Fruit fly (Drosophila melanogaster): Measurements from ENCODE around the gene pip.

The pip gene

dm6 chr3L:19294235-19294612 lies 43.2 kb downstream of the pip start, which contains the start of gene fal (continued):
- no peak for TF ChIP-seq Awh (GFP tag; IDR thresholded peaks at IDR 0.05)
- no peak for TF ChIP-seq dati (GFP tag; IDR thresholded peaks at IDR 0.05)
- TF ChIP-seq zfh1 (GFP tag; IDR thresholded peaks at IDR 0.05), result no peak
- TF ChIP-seq al (GFP tag; IDR thresholded peaks at IDR 0.05), result no peak
- no peak for TF ChIP-seq CG6254 (GFP tag; optimal IDR thresholded peaks at IDR 0.05)
- TF ChIP-seq CG11695 (GFP tag; IDR thresholded peaks at IDR 0.05), result no peak
- TF ChIP-seq CG3065 (GFP tag; optimal IDR thresholded peaks at IDR 0.05), result no peak
- TF ChIP-seq crol (GFP tag; IDR thresholded peaks at IDR 0.05), result no peak
- no peak for TF ChIP-seq CG3163 (GFP tag; optimal IDR thresholded peaks at IDR 0.05)
- no peak for TF ChIP-seq Sox100B (GFP tag; optimal IDR thresholded peaks at IDR 0.05)
- TF ChIP-seq lmd (GFP tag; IDR thresholded peaks at IDR 0.05), result no peak; the same call in 1 of the 2 replicates
- TF ChIP-seq Hmx (GFP tag; optimal IDR thresholded peaks at IDR 0.05), result no peak
- TF ChIP-seq Rx (GFP tag; IDR thresholded peaks at IDR 0.05), result no peak
- TF ChIP-seq MBD-R2 (GFP tag; IDR thresholded peaks at IDR 0.05), result no peak
- TF ChIP-seq CG2120 (GFP tag; optimal IDR thresholded peaks at IDR 0.05), result no peak
- peak; percentile 39 for TF ChIP-seq CG33213 (GFP tag; optimal IDR thresholded peaks at IDR 0.05)
- no peak for TF ChIP-seq CG18011 (GFP tag; optimal IDR thresholded peaks at IDR 0.05)
- 0 out of 3 replicates have a peak, but pooled peaks have one; percentile 7 for TF ChIP-seq ase (GFP tag; IDR thresholded peaks at IDR 0.05)
- no peak for TF ChIP-seq esg (GFP tag; conservative IDR thresholded peaks at IDR 0.05)
- no peak for TF ChIP-seq Nf-YB (GFP tag; optimal IDR thresholded peaks at IDR 0.05)
- no peak for TF ChIP-seq Mes4 (GFP tag; optimal IDR thresholded peaks at IDR 0.05)
- TF ChIP-seq stc (GFP tag; IDR thresholded peaks at IDR 0.05), result no peak
- TF ChIP-seq Vsx1 (GFP tag; optimal IDR thresholded peaks at IDR 0.05), result no peak
- TF ChIP-seq HLH54F (GFP tag; optimal IDR thresholded peaks at IDR 0.05), result no peak
- TF ChIP-seq gt (GFP tag; IDR thresholded peaks at IDR 0.05), result no peak
- no peak for TF ChIP-seq slou (GFP tag; optimal IDR thresholded peaks at IDR 0.05)
- TF ChIP-seq CG12219 (GFP tag; optimal IDR thresholded peaks at IDR 0.05), result no peak
- no peak for TF ChIP-seq bowl (GFP tag; IDR thresholded peaks at IDR 0.05)
- no peak for TF ChIP-seq Nf-YC (tag; optimal IDR thresholded peaks at IDR 0.05)
- no peak for TF ChIP-seq Sry-β (GFP tag; optimal IDR thresholded peaks at IDR 0.05)
- TF ChIP-seq fd64A (GFP tag; optimal IDR thresholded peaks at IDR 0.05), result no peak
- TF ChIP-seq psq (GFP tag; optimal IDR thresholded peaks at IDR 0.05), result no peak
- no peak for TF ChIP-seq Optix (GFP tag; IDR thresholded peaks at IDR 0.05)
- no peak for TF ChIP-seq slp2 (GFP tag; optimal IDR thresholded peaks at IDR 0.05)
- no peak for TF ChIP-seq crc (GFP tag; optimal IDR thresholded peaks at IDR 0.05)
- TF ChIP-seq CG15073 (GFP tag; optimal IDR thresholded peaks at IDR 0.05), result no peak
- no peak for TF ChIP-seq Deaf1 (tag; optimal IDR thresholded peaks at IDR 0.05)
- TF ChIP-seq CG3407 (GFP tag; optimal IDR thresholded peaks at IDR 0.05), result no peak
- peak; percentile 9 for TF ChIP-seq Chrac-16 (GFP tag; optimal IDR thresholded peaks at IDR 0.05)
- no peak for TF ChIP-seq CG1832 (GFP tag; optimal IDR thresholded peaks at IDR 0.05)
- TF ChIP-seq CG4854 (GFP tag; optimal IDR thresholded peaks at IDR 0.05), result peak; percentile 6
- no peak for TF ChIP-seq Dbx (GFP tag; IDR thresholded peaks at IDR 0.05)
- no peak for TF ChIP-seq CG17568 (GFP tag; optimal IDR thresholded peaks at IDR 0.05)
- peak; percentile 59; the same call in 1 of the 2 replicates for TF ChIP-seq CG42726 (GFP tag; IDR thresholded peaks at IDR 0.05; ENCODE audit: partially characterized antibody)
- no peak for TF ChIP-seq nerfin-1 (tag; optimal IDR thresholded peaks at IDR 0.05)
- no peak for TF ChIP-seq CG10274 (GFP tag; optimal IDR thresholded peaks at IDR 0.05)
- TF ChIP-seq Drgx (GFP tag; IDR thresholded peaks at IDR 0.05), result no peak
- no peak for TF ChIP-seq CG31441 (GFP tag; IDR thresholded peaks at IDR 0.05)
- TF ChIP-seq seq (GFP tag; IDR thresholded peaks at IDR 0.05), result no peak
- no peak for TF ChIP-seq CG30020 (tag; optimal IDR thresholded peaks at IDR 0.05)
- no peak for TF ChIP-seq emc (GFP tag; optimal IDR thresholded peaks at IDR 0.05)
- no peak for TF ChIP-seq otp (GFP tag; IDR thresholded peaks at IDR 0.05)
- TF ChIP-seq CG34422 (GFP tag; IDR thresholded peaks at IDR 0.05), result no peak
- TF ChIP-seq CG2712 (tag; optimal IDR thresholded peaks at IDR 0.05), result peak; percentile 43
